Worm (Caenorhabditis elegans) whole organism, L2 larva: ENCODE measurements around the gene M70.3.

Experiments used
- R02D3.7 ChIP-seq: fragments of 150-350 bp; optimal IDR thresholded peaks from 2 replicates; lab custom pipeline; 2014; ENCODE audit warnings: missing biosample characterization, missing genetic modification characterization
- ZK546.5 ChIP-seq: sonication (generic microtip); optimal IDR thresholded peaks from 2 replicates; lab custom pipeline; 2017; ENCODE audit warnings: missing biosample characterization, missing genetic modification characterization
- aly-2 ChIP-seq: fragments of 150-350 bp; optimal IDR thresholded peaks from 2 replicates; lab custom pipeline; 2014; ENCODE audit warnings: missing biosample characterization, missing genetic modification characterization
- blmp-1 ChIP-seq: sonication (generic microtip); optimal IDR thresholded peaks from 2 replicates; lab custom pipeline; 2017; ENCODE audit warnings: missing genetic modification characterization, mild to moderate bottlenecking, missing compliant biosample characterization, antibody characterized with exemption, moderate library complexity; ENCODE audit not compliant: insufficient read depth
- fos-1 ChIP-seq: fragments of 150-350 bp; optimal IDR thresholded peaks from 2 replicates; lab custom pipeline; 2014; ENCODE audit warnings: missing biosample characterization, missing genetic modification characterization
- mdl-1 ChIP-seq, 2 experiments: fragments of 150-350 bp in 1 of 2; sonication (generic microtip) in 1 of 2; optimal IDR thresholded peaks; 2 replicates each; lab custom pipeline; 2017; ENCODE audit warnings: missing biosample characterization in 2 of 2, missing genetic modification characterization in 2 of 2
- nhr-129 ChIP-seq: fragments of 150-350 bp; optimal IDR thresholded peaks from 2 replicates; lab custom pipeline; 2014; ENCODE audit warnings: missing biosample characterization, missing genetic modification characterization
- ztf-11 ChIP-seq: sonication (generic microtip); optimal IDR thresholded peaks from 2 replicates; lab custom pipeline; 2017; ENCODE audit warnings: missing biosample characterization, missing genetic modification characterization

DNA sequence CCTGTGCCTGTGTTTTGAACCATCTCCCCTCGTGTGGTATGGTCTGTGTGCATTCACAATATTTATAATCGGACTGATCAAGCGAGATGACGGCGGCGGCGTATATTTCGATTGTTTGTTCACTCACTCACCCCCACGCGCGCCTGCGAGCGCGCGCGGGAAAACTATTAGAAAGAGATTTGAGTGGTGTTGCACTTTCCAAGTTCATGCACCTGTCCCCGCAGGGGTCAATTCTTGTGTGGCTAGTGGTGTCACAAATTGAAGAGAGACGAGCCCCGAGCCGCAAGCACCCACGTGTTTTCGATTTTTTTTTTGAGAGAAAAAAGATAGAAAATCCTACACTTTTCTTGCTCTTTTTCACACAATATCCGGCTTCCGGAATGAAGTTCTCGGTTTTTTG is 25.0 kb downstream of the M70.3 start:
- TF ChIP-seq blmp-1 (tag; lab: Kevin White, UChicago) (no peak), ZK546.5 (tag; lab: Kevin White, UChicago) (no peak), mdl-1 (tag; optimal IDR thresholded peaks at IDR 0.05; lab: Kevin White, UChicago) (peak; percentile 17 to 24), nhr-129 (tag; lab: Kevin White, UChicago) (peak; percentile 37), fos-1 (no peak), R02D3.7 (no peak), aly-2 (tag; lab: Kevin White, UChicago) (no peak), ztf-11 (tag; lab: Kevin White, UChicago) (no peak)
